Worm (Caenorhabditis elegans) whole organism, L2 larva: ENCODE data around the gene C17H12.5.

Experiments used
- ZK546.5 ChIP-seq: sonication (generic microtip); optimal IDR thresholded peaks from 2 replicates; lab custom pipeline; 2017; ENCODE audit warnings: missing biosample characterization, missing genetic modification characterization
- elt-3 ChIP-seq: sonication (generic microtip); optimal IDR thresholded peaks from 2 replicates; lab custom pipeline; 2017; ENCODE audit warnings: missing biosample characterization, missing genetic modification characterization
- nhr-237 ChIP-seq: fragments of 150-350 bp; optimal IDR thresholded peaks from 2 replicates; lab custom pipeline; 2014; ENCODE audit warnings: missing biosample characterization, missing genetic modification characterization
- nhr-6 ChIP-seq: fragments of 150-350 bp; optimal IDR thresholded peaks from 2 replicates; lab custom pipeline; 2014; ENCODE audit warnings: missing biosample characterization, missing genetic modification characterization

ce11 chrIV:6829902-6830301 lies 12.4 kb upstream of the C17H12.5 start, which contains the start of gene H20E11.1:
- no peak for TF ChIP-seq nhr-237 (tag; lab: Kevin White, UChicago)
- TF ChIP-seq ZK546.5 (tag; lab: Kevin White, UChicago), result no peak
- no peak for TF ChIP-seq nhr-6
- no peak for TF ChIP-seq elt-3 (tag; lab: Kevin White, UChicago)
